Worm (Caenorhabditis elegans) whole organism, L3 larva: Measurements from ENCODE around the gene Y54E2A.5.

Source experiments
- R02D3.7 ChIP-seq: fragments of 150-350 bp; optimal IDR thresholded peaks from 2 replicates; lab custom pipeline; 2014; ENCODE audit warnings: missing biosample characterization, missing genetic modification characterization
- ceh-16 ChIP-seq: sonication (generic microtip); optimal IDR thresholded peaks from 2 replicates; lab custom pipeline; 2017; ENCODE audit warnings: missing biosample characterization, missing genetic modification characterization
- ceh-28 ChIP-seq: fragments of 150-350 bp; optimal IDR thresholded peaks from 2 replicates; lab custom pipeline; 2014; ENCODE audit warnings: missing biosample characterization, missing genetic modification reagents, missing genetic modification characterization
- ceh-82 ChIP-seq: fragments of 150-350 bp; optimal IDR thresholded peaks from 2 replicates; lab custom pipeline; 2014; ENCODE audit warnings: missing biosample characterization, missing genetic modification characterization
- ceh-9 ChIP-seq: sonication (generic microtip); optimal IDR thresholded peaks from 2 replicates; lab custom pipeline; 2018; ENCODE audit warnings: missing biosample characterization, missing genetic modification characterization
- daf-12 ChIP-seq: fragments of 150-350 bp; optimal IDR thresholded peaks from 2 replicates; lab custom pipeline; 2014; ENCODE audit warnings: missing biosample characterization, missing genetic modification reagents, missing genetic modification characterization
- egl-5 ChIP-seq: fragments of 150-350 bp; optimal IDR thresholded peaks from 2 replicates; lab custom pipeline; 2017; ENCODE audit warnings: missing biosample characterization, missing genetic modification reagents, missing genetic modification characterization, inconsistent platforms
- elt-1 ChIP-seq: fragments of 150-350 bp; optimal IDR thresholded peaks from 2 replicates; lab custom pipeline; 2014; ENCODE audit warnings: missing biosample characterization, missing genetic modification characterization
- elt-2 ChIP-seq: sonication (generic microtip); optimal IDR thresholded peaks from 2 replicates; lab custom pipeline; 2016; ENCODE audit warnings: missing genetic modification reagents, mild to moderate bottlenecking, missing genetic modification characterization, missing compliant biosample characterization
- elt-3 ChIP-seq, 3 experiments: fragments of 150-350 bp in 1 of 3; sonication (generic microtip) in 2 of 3; optimal IDR thresholded peaks; 2 replicates in 2 of 3; 4 replicates in 1 of 3; lab custom pipeline; 2014 to 2017; ENCODE audit warnings: missing biosample characterization in 3 of 3, missing genetic modification characterization in 3 of 3
- eor-1 ChIP-seq, 2 experiments: fragments of 150-350 bp; optimal IDR thresholded peaks; 2 replicates each; lab custom pipeline; 2014 to 2018; ENCODE audit warnings: missing biosample characterization in 2 of 2, missing genetic modification characterization in 2 of 2
- fos-1 ChIP-seq: fragments of 150-350 bp; optimal IDR thresholded peaks from 2 replicates; lab custom pipeline; 2014; ENCODE audit warnings: missing biosample characterization, missing genetic modification characterization
- hmg-11 ChIP-seq: sonication (generic microtip); optimal IDR thresholded peaks from 2 replicates; lab custom pipeline; 2016; ENCODE audit warnings: missing genetic modification characterization, missing compliant biosample characterization
- nfya-1 ChIP-seq: sonication (generic microtip); optimal IDR thresholded peaks from 2 replicates; lab custom pipeline; 2017; ENCODE audit warnings: missing genetic modification characterization, mild to moderate bottlenecking, missing compliant biosample characterization, antibody characterized with exemption, moderate library complexity; ENCODE audit not compliant: insufficient read depth
- nhr-23 ChIP-seq: fragments of 150-350 bp; optimal IDR thresholded peaks from 2 replicates; lab custom pipeline; 2014; ENCODE audit warnings: missing biosample characterization, missing genetic modification reagents, missing genetic modification characterization
- nhr-28 ChIP-seq: fragments of 150-350 bp; optimal IDR thresholded peaks from 2 replicates; lab custom pipeline; 2014; ENCODE audit warnings: missing biosample characterization, missing genetic modification characterization
- nhr-76 ChIP-seq: fragments of 150-350 bp; sonication (generic microtip); optimal IDR thresholded peaks from 5 replicates; lab custom pipeline; 2014; ENCODE audit warnings: missing biosample characterization, missing genetic modification characterization
- pha-4 ChIP-seq: fragments of 150-350 bp; optimal IDR thresholded peaks from 2 replicates; lab custom pipeline; 2014; ENCODE audit warnings: missing biosample characterization, missing genetic modification reagents, missing genetic modification characterization
- pqm-1 ChIP-seq: fragments of 150-350 bp; optimal IDR thresholded peaks from 2 replicates; lab custom pipeline; 2017; ENCODE audit warnings: missing biosample characterization, missing genetic modification characterization, inconsistent platforms
- sea-2 ChIP-seq: fragments of 150-350 bp; sonication (generic microtip); optimal IDR thresholded peaks from 4 replicates; lab custom pipeline; 2014; ENCODE audit warnings: missing biosample characterization, missing genetic modification reagents, missing genetic modification characterization
- tbx-2 ChIP-seq: sonication (generic microtip); optimal IDR thresholded peaks from 2 replicates; lab custom pipeline; 2016; ENCODE audit warnings: mild to moderate bottlenecking, missing genetic modification characterization, missing compliant biosample characterization
- unc-39 ChIP-seq: sonication (generic microtip); optimal IDR thresholded peaks from 4 replicates; lab custom pipeline; 2017; ENCODE audit warnings: missing biosample characterization, missing genetic modification characterization
- unc-62 ChIP-seq: fragments of 150-350 bp; sonication (generic microtip); optimal IDR thresholded peaks from 4 replicates; lab custom pipeline; 2014; ENCODE audit warnings: missing biosample characterization, missing genetic modification reagents, missing genetic modification characterization
- ztf-4 ChIP-seq: fragments of 150-350 bp; optimal IDR thresholded peaks from 2 replicates; lab custom pipeline; 2014; ENCODE audit warnings: missing biosample characterization, missing genetic modification characterization

Y54E2A.5 gene

ce11 chrII:14745127-14745526 is 12.5 kb downstream of the Y54E2A.5 start:
- TF ChIP-seq R02D3.7 (tag; lab: Kevin White, UChicago) = no peak
- TF ChIP-seq egl-5 (tag; lab: Kevin White, UChicago) = no peak
- no peak for TF ChIP-seq daf-12 (tag; lab: Kevin White, UChicago)
- TF ChIP-seq pqm-1 (tag; lab: Kevin White, UChicago) = no peak
- TF ChIP-seq nhr-28 (tag; lab: Kevin White, UChicago) = no peak
- TF ChIP-seq elt-2 (tag; lab: Kevin White, UChicago) = no peak
- TF ChIP-seq ceh-9 (tag; lab: Kevin White, UChicago) = no peak
- TF ChIP-seq elt-3 (tag; optimal IDR thresholded peaks at IDR 0.05; lab: Kevin White, UChicago) = no peak

ce11 chrII:14739143-14739542 is 18.5 kb downstream of the Y54E2A.5 start, which contains the start of gene npr-34:
Gene npr-34 (minus strand): TSS chrII:14739243.
- TF ChIP-seq ceh-9 (tag; lab: Kevin White, UChicago) (no peak), eor-1 (tag; optimal IDR thresholded peaks at IDR 0.05; lab: Kevin White, UChicago) (no peak)

ce11 chrII:14733424-14733823 is 24.2 kb downstream of the Y54E2A.5 start, which contains the start of gene glna-1:
Gene glna-1 (minus strand): TSS chrII:14733524.
- TF ChIP-seq pqm-1 (tag; lab: Kevin White, UChicago) (no peak), unc-39 (tag; lab: Kevin White, UChicago) (no peak), ztf-4 (tag; lab: Kevin White, UChicago) (no peak), hmg-11 (tag; lab: Kevin White, UChicago) (no peak), unc-62 (GFP tag; lab: Kevin White, UChicago) (no peak), nhr-76 (tag; lab: Kevin White, UChicago) (no peak), ceh-28 (tag; lab: Kevin White, UChicago) (no peak), ceh-82 (tag; lab: Kevin White, UChicago) (no peak), sea-2 (GFP tag; lab: Kevin White, UChicago) (no peak), fos-1 (tag; lab: Kevin White, UChicago) (no peak), elt-2 (tag; lab: Kevin White, UChicago) (no peak), tbx-2 (tag; lab: Kevin White, UChicago) (no peak)

DNA sequence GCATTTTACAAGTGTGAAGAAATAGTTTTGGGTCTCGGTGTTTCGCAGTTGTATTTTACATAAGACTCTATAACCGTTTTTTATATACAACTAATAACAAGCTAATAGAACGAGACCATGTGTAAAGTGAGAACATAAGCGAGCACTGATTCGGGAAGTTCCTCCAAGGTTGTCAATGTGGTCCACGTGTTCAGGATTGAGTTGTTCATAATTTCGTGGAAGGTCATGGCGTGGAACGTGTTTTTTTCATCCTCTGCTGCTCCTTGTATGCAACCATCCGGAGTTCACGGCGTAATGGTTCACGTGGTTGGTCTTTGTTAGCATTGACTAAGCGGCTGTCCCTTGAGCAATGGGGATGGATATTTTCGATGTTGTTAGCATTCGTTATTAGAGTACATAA is 29.5 kb downstream of the Y54E2A.5 start:
- TF ChIP-seq ceh-16 (tag; lab: Kevin White, UChicago) (no peak), elt-1 (no peak), egl-5 (tag; lab: Kevin White, UChicago) (no peak), pha-4 (tag; lab: Kevin White, UChicago) (no peak), nfya-1 (tag; lab: Kevin White, UChicago) (no peak)

ce11 chrII:14706479-14706878 is 51.1 kb downstream of the Y54E2A.5 start:
- TF ChIP-seq unc-62 (GFP tag; lab: Kevin White, UChicago) (no peak), nhr-76 (tag; lab: Kevin White, UChicago) (no peak), nhr-23 (tag; lab: Kevin White, UChicago) (peak; percentile 62)
